4 worm cellular contexts compared by ENCODE assay signal in genomic region chrX:10051625-10052024, ce11.
TF ChIP-seq lines count a peak whose summit lies in the region.

No protein-coding gene starts in this region.

TF ChIP-seq in whole organism, L1 larva, 84 proteins besides CTCF, POLR2A, EP300 and RAD21 (continued from another document):
- TF ChIP-seq rnt-1 (tag; optimal IDR thresholded peaks at IDR 0.05; lab: Kevin White, UChicago) (no peak), nhr-77 (tag; optimal IDR thresholded peaks at IDR 0.05; lab: Kevin White, UChicago) (no peak), nhr-19 (GFP tag; conservative IDR thresholded peaks at IDR 0.05; lab: Robert Waterston, UW) (peak; percentile 64), ceh-90 (tag; optimal IDR thresholded peaks at IDR 0.05; lab: Kevin White, UChicago) (no peak), mab-9 (GFP tag; IDR thresholded peaks at IDR 0.05; lab: Robert Waterston, UW) (no peak), zip-4 (GFP tag; optimal IDR thresholded peaks at IDR 0.05; lab: Kevin White, UChicago) (no peak), elt-2 (tag; optimal IDR thresholded peaks at IDR 0.05; lab: Kevin White, UChicago) (peak; percentile 96), lin-35 (GFP tag; optimal IDR thresholded peaks at IDR 0.05; lab: Kevin White, UChicago) (peak in 1 of 2 experiments; percentile 66), lir-3 (tag; optimal IDR thresholded peaks at IDR 0.05; lab: Kevin White, UChicago; ENCODE audit: poor library complexity) (peak; percentile 32), tlp-1 (tag; optimal IDR thresholded peaks at IDR 0.05; lab: Kevin White, UChicago) (no peak), jun-1 (tag; optimal IDR thresholded peaks at IDR 0.05; lab: Kevin White, UChicago) (no peak), elt-3 (tag; optimal IDR thresholded peaks at IDR 0.05; lab: Kevin White, UChicago) (peak in 4 of 6 experiments; percentile 4 to 87 (median 43)), unc-30 (tag; optimal IDR thresholded peaks at IDR 0.05; lab: Kevin White, UChicago) (no peak), efl-1 (optimal IDR thresholded peaks at IDR 0.05; lab: Kevin White, UChicago) (no peak), efl-1 (GFP tag; optimal IDR thresholded peaks at IDR 0.05 in 1 of 2; lab: Kevin White, UChicago) (no peak), isw-1 (GFP tag; IDR thresholded peaks at IDR 0.05; lab: Robert Waterston, UW) (no peak), snu-23 (GFP tag; optimal IDR thresholded peaks at IDR 0.05; lab: Kevin White, UChicago) (peak; percentile 54), pqm-1 (tag; optimal IDR thresholded peaks at IDR 0.05; lab: Kevin White, UChicago) (no peak), unc-98 (GFP tag; IDR thresholded peaks at IDR 0.05; lab: Robert Waterston, UW) (no peak), hpl-2 (GFP tag; optimal IDR thresholded peaks at IDR 0.05; lab: Kevin White, UChicago) (no peak), mep-1 (tag; optimal IDR thresholded peaks at IDR 0.05; lab: Kevin White, UChicago) (peak; percentile 17), fos-1 (tag; optimal IDR thresholded peaks at IDR 0.05; lab: Kevin White, UChicago) (no peak), nhr-11 (tag; optimal IDR thresholded peaks at IDR 0.05; lab: Kevin White, UChicago) (no peak), ztf-4 (tag; optimal IDR thresholded peaks at IDR 0.05; lab: Kevin White, UChicago) (peak; percentile 12), mdl-1 (tag; optimal IDR thresholded peaks at IDR 0.05; lab: Kevin White, UChicago) (peak in 1 of 2 experiments; percentile 70), zag-1 (tag; optimal IDR thresholded peaks at IDR 0.05; lab: Kevin White, UChicago) (no peak), ceh-82 (tag; optimal IDR thresholded peaks at IDR 0.05; lab: Kevin White, UChicago) (no peak), nhr-90 (tag; optimal IDR thresholded peaks at IDR 0.05; lab: Kevin White, UChicago; ENCODE audit: poor library complexity) (peak; percentile 78), fkh-10 (GFP tag; optimal IDR thresholded peaks at IDR 0.05; lab: Kevin White, UChicago) (no peak), nhr-71 (tag; optimal IDR thresholded peaks at IDR 0.05; lab: Kevin White, UChicago) (peak; percentile 77)

TF ChIP-seq in whole organism, L2 larva, 48 proteins besides CTCF, POLR2A, EP300 and RAD21 (continued from another document):
- peak; percentile 73 for TF ChIP-seq F13H6.1 (tag; optimal IDR thresholded peaks at IDR 0.05; lab: Kevin White, UChicago)
- peak; percentile 4 for TF ChIP-seq skn-1 (tag; optimal IDR thresholded peaks at IDR 0.05; lab: Kevin White, UChicago)
- peak; percentile 92 for TF ChIP-seq sma-9 (GFP tag; optimal IDR thresholded peaks at IDR 0.05; lab: Kevin White, UChicago)
- TF ChIP-seq sma-9 (tag; optimal IDR thresholded peaks at IDR 0.05; lab: Kevin White, UChicago): no peak

TF ChIP-seq in whole organism, L3 larva, 47 proteins besides CTCF, POLR2A, EP300 and RAD21 (continued from another document):
- TF ChIP-seq aly-2 (tag; optimal IDR thresholded peaks at IDR 0.05; lab: Kevin White, UChicago) (no peak), R02D3.7 (tag; optimal IDR thresholded peaks at IDR 0.05; lab: Kevin White, UChicago) (no peak), pha-4 (tag; optimal IDR thresholded peaks at IDR 0.05; lab: Kevin White, UChicago) (peak; percentile 64), zag-1 (tag; optimal IDR thresholded peaks at IDR 0.05; lab: Kevin White, UChicago) (no peak), ztf-4 (tag; optimal IDR thresholded peaks at IDR 0.05; lab: Kevin White, UChicago) (no peak), ceh-28 (tag; optimal IDR thresholded peaks at IDR 0.05; lab: Kevin White, UChicago) (no peak), nhr-43 (tag; optimal IDR thresholded peaks at IDR 0.05; lab: Kevin White, UChicago; ENCODE audit: poor library complexity, severe bottlenecking) (peak; percentile 61), ztf-11 (tag; optimal IDR thresholded peaks at IDR 0.05; lab: Kevin White, UChicago) (no peak), nhr-23 (tag; optimal IDR thresholded peaks at IDR 0.05; lab: Kevin White, UChicago) (peak; percentile 56), egl-5 (tag; optimal IDR thresholded peaks at IDR 0.05; lab: Kevin White, UChicago) (no peak), mml-1 (tag; optimal IDR thresholded peaks at IDR 0.05; lab: Kevin White, UChicago) (no peak)

TF ChIP-seq in whole organism, L4 larva, 104 proteins besides CTCF, POLR2A, EP300 and RAD21 (continued from another document):
- TF ChIP-seq ceh-32 (tag; optimal IDR thresholded peaks at IDR 0.05; lab: Kevin White, UChicago; ENCODE audit: poor library complexity) (no peak), zip-2 (tag; optimal IDR thresholded peaks at IDR 0.05; lab: Kevin White, UChicago) (peak; percentile 43), nhr-10 (tag; optimal IDR thresholded peaks at IDR 0.05; lab: Kevin White, UChicago) (peak; percentile 47), unc-62 (GFP tag; optimal IDR thresholded peaks at IDR 0.05 in 1 of 2; lab: Kevin White, UChicago) (peak in 1 of 2 experiments; percentile 88), unc-62 (tag; optimal IDR thresholded peaks at IDR 0.05; lab: Kevin White, UChicago) (no peak), spr-1 (tag; optimal IDR thresholded peaks at IDR 0.05; lab: Kevin White, UChicago) (peak; percentile 33), Y5F2A.4 (GFP tag; optimal IDR thresholded peaks at IDR 0.05; lab: Kevin White, UChicago) (no peak), ceh-20 (GFP tag; IDR thresholded peaks at IDR 0.05; lab: Robert Waterston, UW) (peak; percentile 64), nhr-102 (tag; optimal IDR thresholded peaks at IDR 0.05; lab: Kevin White, UChicago) (peak; percentile 73), saeg-2 (GFP tag; IDR thresholded peaks at IDR 0.05; lab: Robert Waterston, UW) (no peak), mes-2 (tag; optimal IDR thresholded peaks at IDR 0.05; lab: Kevin White, UChicago; ENCODE audit: poor library complexity, severe bottlenecking) (no peak), zfp-3 (GFP tag; conservative IDR thresholded peaks at IDR 0.05; lab: Robert Waterston, UW) (no peak), daf-16 (GFP tag; optimal IDR thresholded peaks at IDR 0.05; lab: Kevin White, UChicago) (peak in 1 of 2 experiments; percentile 45), daf-16 (tag; optimal IDR thresholded peaks at IDR 0.05; lab: Kevin White, UChicago) (peak; percentile 95), hif-1 (tag; optimal IDR thresholded peaks at IDR 0.05; lab: Kevin White, UChicago) (peak; percentile 94 to 98), fkh-10 (GFP tag; optimal IDR thresholded peaks at IDR 0.05; lab: Kevin White, UChicago) (no peak), mep-1 (tag; optimal IDR thresholded peaks at IDR 0.05; lab: Kevin White, UChicago) (peak; percentile 62), F10B5.3 (tag; optimal IDR thresholded peaks at IDR 0.05; lab: Kevin White, UChicago) (no peak), hlh-11 (tag; optimal IDR thresholded peaks at IDR 0.05; lab: Kevin White, UChicago) (peak; percentile 91), gei-8 (GFP tag; optimal IDR thresholded peaks at IDR 0.05; lab: Kevin White, UChicago) (no peak), lin-1 (GFP tag; IDR thresholded peaks at IDR 0.05; lab: Robert Waterston, UW) (peak; percentile 69; the same call in 1 of the 2 replicates), aha-1 (tag; lab: Kevin White, UChicago) (peak; percentile 100), nhr-48 (tag; optimal IDR thresholded peaks at IDR 0.05; lab: Kevin White, UChicago) (peak; percentile 87), nhr-77 (tag; optimal IDR thresholded peaks at IDR 0.05; lab: Kevin White, UChicago) (peak; percentile 57), nhr-28 (tag; optimal IDR thresholded peaks at IDR 0.05; lab: Kevin White, UChicago) (peak; percentile 82), dpl-1 (GFP tag; optimal IDR thresholded peaks at IDR 0.05; lab: Kevin White, UChicago) (no peak), lsy-2 (tag; optimal IDR thresholded peaks at IDR 0.05; lab: Kevin White, UChicago) (no peak), pqm-1 (tag; optimal IDR thresholded peaks at IDR 0.05; lab: Kevin White, UChicago) (peak; percentile 28), nhr-6 (tag; optimal IDR thresholded peaks at IDR 0.05; lab: Kevin White, UChicago) (no peak), F26F4.8 (GFP tag; conservative IDR thresholded peaks at IDR 0.05; lab: Robert Waterston, UW) (no peak), T26A8.4 (GFP tag; IDR thresholded peaks at IDR 0.05; lab: Robert Waterston, UW) (peak; percentile 71)
